Fruit fly (Drosophila melanogaster) Kc167 (cell line): Measurements from ENCODE around the gene CG9664.

ENCODE experiments used
- Myc ChIP-seq: fragments of >200 bp; optimal IDR thresholded peaks from 2 replicates; lab custom pipeline; 2017; ENCODE audit warnings: missing external identifiers
- Sin3A ChIP-seq: fragments of >200 bp; optimal IDR thresholded peaks from 2 replicates; lab custom pipeline; 2018; ENCODE audit warnings: missing external identifiers
- h ChIP-seq: fragments of >200 bp; optimal IDR thresholded peaks from 3 replicates; lab custom pipeline; 2018; ENCODE audit warnings: missing external identifiers
- psq ChIP-seq: fragments of >200 bp; optimal IDR thresholded peaks from 2 replicates; lab custom pipeline; 2017; ENCODE audit warnings: missing external identifiers

- TF ChIP-seq psq (lab: Kevin White, UChicago), result no peak
- TF ChIP-seq h, result no peak
- TF ChIP-seq Sin3A (lab: Kevin White, UChicago), result no peak
- no peak for TF ChIP-seq Myc
Measured at dm6 chr2L:3308529-3309272, 14.2 kb upstream of the CG9664 start, which contains the start of gene CG15406.
